Fruit fly (Drosophila melanogaster) whole organism, wandering third instar larva: Measurements from ENCODE around the gene CG15263.

ENCODE experiments used
- Abd-B ChIP-seq: fragments of >200 bp; optimal IDR thresholded peaks from 2 replicates; lab custom pipeline; 2017; ENCODE audit warnings: missing biosample characterization, missing genetic modification characterization
- CG32264 ChIP-seq: fragments of 200-800 bp; sonication (Bioruptor generic); optimal IDR thresholded peaks from 2 replicates; lab custom pipeline; 2016; ENCODE audit warnings: missing biosample characterization, missing genetic modification characterization
- CG9705 ChIP-seq: fragments of 200-800 bp; sonication (Bioruptor generic); optimal IDR thresholded peaks from 2 replicates; lab custom pipeline; 2018; ENCODE audit warnings: missing biosample characterization, mild to moderate bottlenecking, missing genetic modification characterization
- CrebA ChIP-seq: fragments of 200-800 bp; sonication (Bioruptor generic); optimal IDR thresholded peaks from 2 replicates; lab custom pipeline; 2016; ENCODE audit warnings: missing biosample characterization, mild to moderate bottlenecking, missing genetic modification characterization, borderline replicate concordance
- Dfd ChIP-seq: fragments of >200 bp; optimal IDR thresholded peaks from 2 replicates; lab custom pipeline; 2017; ENCODE audit warnings: missing biosample characterization, missing genetic modification characterization
- Dif ChIP-seq: fragments of 200-275, 200-300 bp; sonication (Bioruptor generic); optimal IDR thresholded peaks from 2 replicates; lab custom pipeline; 2018; ENCODE audit warnings: missing biosample characterization, missing genetic modification characterization; ENCODE audit not compliant: partially characterized antibody
- GATAd ChIP-seq: sonication (Bioruptor generic); optimal IDR thresholded peaks from 2 replicates; lab custom pipeline; 2016; ENCODE audit warnings: missing biosample characterization, missing genetic modification characterization
- HLH106 ChIP-seq: fragments of 200-800 bp; optimal IDR thresholded peaks from 3 replicates; lab custom pipeline; 2019; ENCODE audit warnings: missing biosample characterization, mild to moderate bottlenecking, missing genetic modification characterization, moderate library complexity
- Hnf4 ChIP-seq: fragments of 200-800 bp; sonication (Bioruptor generic); optimal IDR thresholded peaks from 2 replicates; lab custom pipeline; 2016; ENCODE audit warnings: missing biosample characterization, mild to moderate bottlenecking, missing genetic modification characterization
- Hr78 ChIP-seq: fragments of >200 bp; optimal IDR thresholded peaks from 2 replicates; lab custom pipeline; 2017; ENCODE audit warnings: missing biosample characterization, missing genetic modification characterization
- Hr83 ChIP-seq: fragments of 200-300 bp; sonication (Bioruptor generic); optimal IDR thresholded peaks from 2 replicates; lab custom pipeline; 2016; ENCODE audit warnings: missing biosample characterization, mild to moderate bottlenecking, missing genetic modification characterization, moderate library complexity; ENCODE audit not compliant: poor library complexity, severe bottlenecking
- Jra ChIP-seq: sonication (Bioruptor generic); optimal IDR thresholded peaks from 2 replicates; lab custom pipeline; 2016; ENCODE audit warnings: missing biosample characterization, missing genetic modification characterization
- Mio ChIP-seq: sonication (Bioruptor generic); optimal IDR thresholded peaks from 2 replicates; lab custom pipeline; 2016; ENCODE audit warnings: missing biosample characterization, missing genetic modification characterization
- Myc ChIP-seq: fragments of >200 bp; optimal IDR thresholded peaks from 2 replicates; lab custom pipeline; 2017
- N ChIP-seq: fragments of >200 bp; optimal IDR thresholded peaks from 2 replicates; lab custom pipeline; 2018; ENCODE audit warnings: missing biosample characterization, missing external identifiers, missing genetic modification characterization
- OdsH ChIP-seq: fragments of 200-800 bp; sonication (Bioruptor generic); optimal IDR thresholded peaks from 2 replicates; lab custom pipeline; 2016; ENCODE audit warnings: missing biosample characterization, mild to moderate bottlenecking, missing genetic modification characterization
- Rel ChIP-seq, 2 experiments: fragments of 200-800 bp; sonication (Bioruptor generic) in 1 of 2; optimal IDR thresholded peaks; 2 replicates in 1 of 2; 3 replicates in 1 of 2; lab custom pipeline; 2016 to 2019; ENCODE audit warnings: mild to moderate bottlenecking in 2 of 2, missing biosample characterization in 2 of 2, missing genetic modification characterization in 2 of 2, moderate library complexity in 1 of 2
- Sp1 ChIP-seq: fragments of 200-800 bp; sonication (Bioruptor generic); optimal IDR thresholded peaks from 3 replicates; lab custom pipeline; 2019; ENCODE audit warnings: missing biosample characterization, mild to moderate bottlenecking, missing genetic modification characterization, moderate library complexity
- Vsx2 ChIP-seq: fragments of 200-300, 225-300 bp; sonication (Bioruptor generic); optimal IDR thresholded peaks from 2 replicates; lab custom pipeline; 2018; ENCODE audit warnings: missing biosample characterization, missing genetic modification characterization; ENCODE audit not compliant: partially characterized antibody
- br ChIP-seq: fragments of 200-800 bp; sonication (Bioruptor generic); optimal IDR thresholded peaks from 2 replicates; lab custom pipeline; 2016; ENCODE audit warnings: missing biosample characterization, missing genetic modification characterization
- brk ChIP-seq: fragments of 200-800 bp; sonication (Bioruptor generic); optimal IDR thresholded peaks from 2 replicates; lab custom pipeline; 2016; ENCODE audit warnings: missing biosample characterization, mild to moderate bottlenecking, missing genetic modification characterization
- dl ChIP-seq, 2 experiments: fragments of 175-275, 200-275 bp in 1 of 2; fragments of 200-275 bp in 1 of 2; sonication (Bioruptor generic); optimal IDR thresholded peaks; lab custom pipeline; 2018; ENCODE audit warnings: mild to moderate bottlenecking in 2 of 2, missing biosample characterization in 2 of 2, missing genetic modification characterization in 2 of 2, moderate library complexity in 2 of 2; ENCODE audit not compliant: partially characterized antibody in 2 of 2, insufficient read depth in 1 of 2
- dmrt93B ChIP-seq: fragments of 200-800 bp; sonication (Bioruptor generic); optimal IDR thresholded peaks from 2 replicates; lab custom pipeline; 2018; ENCODE audit warnings: missing biosample characterization, mild to moderate bottlenecking, missing genetic modification characterization
- dsf ChIP-seq: sonication (Bioruptor generic); optimal IDR thresholded peaks from 2 replicates; lab custom pipeline; 2016; ENCODE audit warnings: missing biosample characterization, missing genetic modification characterization, borderline replicate concordance
- ey ChIP-seq: fragments of 200-800 bp; sonication (Bioruptor generic); optimal IDR thresholded peaks from 2 replicates; lab custom pipeline; 2016; ENCODE audit warnings: missing biosample characterization, missing genetic modification characterization
- foxo ChIP-seq, 2 experiments: fragments of 200-800 bp; sonication (Bioruptor generic); optimal IDR thresholded peaks; 2 replicates in 1 of 2; 3 replicates in 1 of 2; lab custom pipeline; 2016 to 2017; ENCODE audit warnings: missing biosample characterization in 2 of 2, missing genetic modification characterization in 2 of 2
- fru ChIP-seq: fragments of 200-800 bp; sonication (Bioruptor generic); optimal IDR thresholded peaks from 3 replicates; lab custom pipeline; 2016; ENCODE audit warnings: missing biosample characterization, mild to moderate bottlenecking, missing genetic modification characterization
- h ChIP-seq: fragments of 200-800 bp; sonication (Bioruptor generic); optimal IDR thresholded peaks from 3 replicates; lab custom pipeline; 2016; ENCODE audit warnings: missing biosample characterization, mild to moderate bottlenecking, missing genetic modification characterization
- jim ChIP-seq: fragments of 175-275, 200-325 bp; sonication (Bioruptor generic); optimal IDR thresholded peaks from 2 replicates; lab custom pipeline; 2016; ENCODE audit warnings: missing biosample characterization, mild to moderate bottlenecking, missing genetic modification characterization
- lola ChIP-seq: fragments of >200 bp; optimal IDR thresholded peaks from 2 replicates; lab custom pipeline; 2017; ENCODE audit warnings: missing biosample characterization, missing genetic modification characterization
- pan ChIP-seq: fragments of >200 bp; optimal IDR thresholded peaks from 2 replicates; lab custom pipeline; 2017
- psq ChIP-seq: fragments of 200-800 bp; sonication (Bioruptor generic); optimal IDR thresholded peaks from 3 replicates; lab custom pipeline; 2017; ENCODE audit warnings: missing biosample characterization, mild to moderate bottlenecking, missing genetic modification characterization, moderate library complexity
- rgr ChIP-seq: fragments of 200-800 bp; sonication (Bioruptor generic); optimal IDR thresholded peaks from 3 replicates; lab custom pipeline; 2016; ENCODE audit warnings: missing biosample characterization, mild to moderate bottlenecking, missing genetic modification characterization
- sage ChIP-seq: fragments of 200-800 bp; sonication (Bioruptor generic); optimal IDR thresholded peaks from 2 replicates; lab custom pipeline; 2016; ENCODE audit warnings: missing biosample characterization, mild to moderate bottlenecking, missing genetic modification characterization
- sv ChIP-seq: fragments of 200-800 bp; sonication (Bioruptor generic); optimal IDR thresholded peaks from 3 replicates; lab custom pipeline; 2016; ENCODE audit warnings: missing biosample characterization, missing genetic modification characterization
- tai ChIP-seq: sonication (Bioruptor generic); optimal IDR thresholded peaks from 2 replicates; lab custom pipeline; 2016; ENCODE audit warnings: missing biosample characterization, missing genetic modification characterization
- usp ChIP-seq: fragments of >200 bp; optimal IDR thresholded peaks from 2 replicates; lab custom pipeline; 2017; ENCODE audit warnings: missing biosample characterization, missing genetic modification characterization
- woc ChIP-seq: sonication (Bioruptor generic); optimal IDR thresholded peaks from 2 replicates; lab custom pipeline; 2016; ENCODE audit warnings: missing biosample characterization, mild to moderate bottlenecking, missing genetic modification characterization

The CG15263 gene

dm6 chr2L:15327993-15328392 is 43.2 kb downstream of the CG15263 start:
- TF ChIP-seq GATAd (no peak), psq (GFP tag; lab: Kevin White, UChicago) (peak; percentile 12), h (peak; percentile 53), Hnf4 (GFP tag; lab: Kevin White, UChicago) (peak; percentile 19), CrebA (no peak), sv (no peak), Mio (GFP tag; lab: Kevin White, UChicago) (no peak), Jra (GFP tag; lab: Kevin White, UChicago) (no peak), Sp1 (GFP tag; lab: Kevin White, UChicago) (peak; percentile 37), dl (GFP tag; optimal IDR thresholded peaks at IDR 0.05; lab: Kevin White, UChicago; ENCODE audit: insufficient read depth in 1 of 2, partially characterized antibody in 2 of 2) (no peak), OdsH (GFP tag; lab: Kevin White, UChicago) (peak; percentile 2), Dif (GFP tag; lab: Kevin White, UChicago) (no peak), Hr83 (GFP tag; lab: Kevin White, UChicago) (no peak), Abd-B (GFP tag; lab: Kevin White, UChicago) (no peak), HLH106 (tag; lab: Kevin White, UChicago) (no peak), dsf (GFP tag; lab: Kevin White, UChicago) (no peak), lola (GFP tag; lab: Kevin White, UChicago) (no peak), N (no peak), fru (peak; percentile 51), CG32264 (GFP tag; lab: Kevin White, UChicago) (no peak), Dfd (GFP tag; lab: Kevin White, UChicago) (no peak), brk (GFP tag; lab: Kevin White, UChicago) (no peak), usp (GFP tag; lab: Kevin White, UChicago) (no peak), foxo (GFP tag; optimal IDR thresholded peaks at IDR 0.05; lab: Kevin White, UChicago) (peak in 1 of 2 experiments; percentile 41), Rel (GFP tag; optimal IDR thresholded peaks at IDR 0.05; lab: Kevin White, UChicago) (no peak), Rel (tag; optimal IDR thresholded peaks at IDR 0.05; lab: Kevin White, UChicago) (no peak), pan (lab: Kevin White, UChicago) (no peak), dmrt93B (GFP tag; lab: Kevin White, UChicago) (peak; percentile 7), rgr (GFP tag; lab: Kevin White, UChicago) (peak; percentile 17), tai (no peak), ey (GFP tag; lab: Kevin White, UChicago) (peak; percentile 18), Vsx2 (GFP tag; lab: Kevin White, UChicago) (no peak), woc (GFP tag; lab: Kevin White, UChicago) (peak; percentile 4), Myc (lab: Kevin White, UChicago) (no peak), sage (GFP tag; lab: Kevin White, UChicago) (no peak), Hr78 (GFP tag; lab: Kevin White, UChicago) (no peak), CG9705 (GFP tag; lab: Kevin White, UChicago) (no peak), jim (GFP tag; lab: Kevin White, UChicago) (no peak), br (GFP tag; lab: Kevin White, UChicago) (peak; percentile 34)

- TF ChIP-seq Dif (GFP tag; lab: Kevin White, UChicago) (no peak), br (GFP tag; lab: Kevin White, UChicago) (peak; percentile 42), ey (GFP tag; lab: Kevin White, UChicago) (peak; percentile 51), tai (no peak), Myc (lab: Kevin White, UChicago) (no peak), Abd-B (GFP tag; lab: Kevin White, UChicago) (no peak), dmrt93B (GFP tag; lab: Kevin White, UChicago) (no peak), Jra (GFP tag; lab: Kevin White, UChicago) (no peak), dsf (GFP tag; lab: Kevin White, UChicago) (no peak), fru (peak; percentile 70), CG32264 (GFP tag; lab: Kevin White, UChicago) (no peak), Hnf4 (GFP tag; lab: Kevin White, UChicago) (no peak), Rel (GFP tag; optimal IDR thresholded peaks at IDR 0.05; lab: Kevin White, UChicago) (no peak), Rel (tag; optimal IDR thresholded peaks at IDR 0.05; lab: Kevin White, UChicago) (peak; percentile 34), OdsH (GFP tag; lab: Kevin White, UChicago) (peak; percentile 43), woc (GFP tag; lab: Kevin White, UChicago) (peak; percentile 12), dl (GFP tag; optimal IDR thresholded peaks at IDR 0.05; lab: Kevin White, UChicago; ENCODE audit: insufficient read depth in 1 of 2, partially characterized antibody in 2 of 2) (no peak), CG9705 (GFP tag; lab: Kevin White, UChicago) (no peak), sage (GFP tag; lab: Kevin White, UChicago) (no peak), Vsx2 (GFP tag; lab: Kevin White, UChicago) (no peak), Sp1 (GFP tag; lab: Kevin White, UChicago) (peak; percentile 42), brk (GFP tag; lab: Kevin White, UChicago) (no peak), psq (GFP tag; lab: Kevin White, UChicago) (peak; percentile 50), N (no peak), lola (GFP tag; lab: Kevin White, UChicago) (no peak), rgr (GFP tag; lab: Kevin White, UChicago) (peak; percentile 54), usp (GFP tag; lab: Kevin White, UChicago) (no peak), pan (lab: Kevin White, UChicago) (no peak), foxo (GFP tag; optimal IDR thresholded peaks at IDR 0.05; lab: Kevin White, UChicago) (peak in 1 of 2 experiments; percentile 61), jim (GFP tag; lab: Kevin White, UChicago) (no peak), GATAd (no peak), sv (no peak), Hr83 (GFP tag; lab: Kevin White, UChicago) (no peak), HLH106 (tag; lab: Kevin White, UChicago) (peak; percentile 44), CrebA (no peak), Mio (GFP tag; lab: Kevin White, UChicago) (no peak), Dfd (GFP tag; lab: Kevin White, UChicago) (no peak), Hr78 (GFP tag; lab: Kevin White, UChicago) (no peak), h (peak; percentile 53)
Measured at dm6 chr2L:15329382-15329781, 44.6 kb downstream of the CG15263 start.
